Worm (Caenorhabditis elegans): ENCODE results near the gene ppm-1.A.

ce11 chrV:10508855-10509254 lies 27.3 kb downstream of the ppm-1.A start, which contains the start of gene C35A5.6:
- TF ChIP-seq nhr-2 (tag; optimal IDR thresholded peaks at IDR 0.05) (no peak), elt-3 (tag; optimal IDR thresholded peaks at IDR 0.05) (no peak), sem-2 (GFP tag; optimal IDR thresholded peaks at IDR 0.05) (no peak), mep-1 (tag; optimal IDR thresholded peaks at IDR 0.05) (no peak), sptf-1 (tag; optimal IDR thresholded peaks at IDR 0.05) (no peak), lin-13 (tag; optimal IDR thresholded peaks at IDR 0.05) (no peak)

All from whole organism, mixed stage, embryonic.